Worm (Caenorhabditis elegans) whole organism, L4 larva: ENCODE measurements around the gene mtrr-1.

Experiments
- dmd-8 ChIP-seq: fragments of 200-800 bp; sonication (Bioruptor generic); IDR thresholded peaks from 2 replicates; pipeline ENCODE4 v1.3.6; 2022; ENCODE audit warnings: missing genetic modification characterization, missing compliant biosample characterization
- fkh-10 ChIP-seq: fragments of 150-350 bp; optimal IDR thresholded peaks from 2 replicates; lab custom pipeline; 2014; ENCODE audit warnings: missing biosample characterization, missing genetic modification reagents, missing genetic modification characterization
- lin-38 ChIP-seq: fragments of 200-800 bp; sonication (Bioruptor generic); IDR thresholded peaks from 2 replicates; pipeline ENCODE4 v1.3.6; 2022; ENCODE audit warnings: missing genetic modification reagents, missing genetic modification characterization, missing compliant biosample characterization
- lin-39 ChIP-seq: fragments of 150-350 bp; optimal IDR thresholded peaks from 2 replicates; lab custom pipeline; 2014; ENCODE audit warnings: missing biosample characterization, missing genetic modification reagents, missing genetic modification characterization
- lsy-2 ChIP-seq, 2 experiments: fragments of 150-350 bp in 1 of 2; sonication (generic microtip) in 1 of 2; optimal IDR thresholded peaks; 2 replicates each; lab custom pipeline; 2014 to 2017; ENCODE audit warnings: missing biosample characterization in 2 of 2, missing genetic modification characterization in 2 of 2
- mep-1 ChIP-seq: fragments of 150-350 bp; sonication (generic microtip); optimal IDR thresholded peaks from 3 replicates; lab custom pipeline; 2014; ENCODE audit warnings: missing biosample characterization, missing genetic modification characterization
- nhr-11 ChIP-seq: fragments of 150-350 bp; optimal IDR thresholded peaks from 2 replicates; lab custom pipeline; 2014; ENCODE audit warnings: missing biosample characterization, missing genetic modification characterization
- pqm-1 ChIP-seq: sonication (generic microtip); optimal IDR thresholded peaks from 2 replicates; lab custom pipeline; 2017; ENCODE audit warnings: missing biosample characterization, missing genetic modification characterization
- unc-130 ChIP-seq: sonication (generic microtip); optimal IDR thresholded peaks from 2 replicates; lab custom pipeline; 2016; ENCODE audit warnings: missing genetic modification reagents, missing genetic modification characterization, missing compliant biosample characterization
- zag-1 ChIP-seq: fragments of 150-350 bp; optimal IDR thresholded peaks from 2 replicates; lab custom pipeline; 2014; ENCODE audit warnings: missing biosample characterization, missing genetic modification characterization

DNA sequence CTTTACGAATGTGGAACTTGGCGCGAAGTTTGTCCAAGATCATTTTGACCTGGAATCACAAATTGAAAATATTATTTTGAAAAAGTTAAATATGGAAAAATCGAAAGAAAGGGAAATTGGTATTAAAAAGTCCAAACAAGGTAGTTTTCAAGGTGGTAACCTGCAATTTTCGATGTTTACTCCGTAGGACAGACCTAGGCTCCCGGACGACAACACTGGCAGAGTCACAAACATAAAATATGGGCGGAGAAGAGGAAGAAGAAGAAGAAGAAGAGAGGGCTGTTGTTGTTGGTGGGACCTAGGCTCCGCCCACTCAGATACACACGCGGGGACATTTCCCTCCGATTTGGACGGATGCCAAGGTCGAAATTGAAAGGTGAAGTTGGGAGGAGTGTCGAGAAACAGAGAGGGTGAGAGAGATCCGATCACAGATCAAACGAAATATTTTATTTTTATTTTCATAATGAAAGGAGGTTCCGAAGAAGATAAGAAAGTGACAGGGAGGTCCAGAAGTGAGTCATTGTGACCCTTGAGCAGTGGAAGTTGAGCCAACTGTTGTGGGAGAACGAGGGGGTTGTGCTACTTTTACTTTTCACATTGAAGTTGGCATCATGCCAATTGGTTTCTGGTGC, 23.7 kb upstream of the mtrr-1 start, which contains the start of gene aqp-2:
- TF ChIP-seq fkh-10 (GFP tag; lab: Kevin White, UChicago) (no peak), nhr-11 (tag; lab: Kevin White, UChicago) (peak; percentile 28), pqm-1 (tag; lab: Kevin White, UChicago) (no peak), lin-39 (tag; lab: Kevin White, UChicago) (no peak), unc-130 (GFP tag; lab: Kevin White, UChicago) (no peak), lsy-2 (tag; optimal IDR thresholded peaks at IDR 0.05; lab: Kevin White, UChicago) (no peak), zag-1 (tag; lab: Kevin White, UChicago) (no peak), lin-38 (GFP tag; lab: Robert Waterston, UW) (no peak), dmd-8 (GFP tag; lab: Robert Waterston, UW) (no peak), mep-1 (tag; lab: Kevin White, UChicago) (no peak)
